Fruit fly (Drosophila melanogaster) whole organism, wandering third instar larva: ENCODE measurements around the gene TotM.

Experiments
- Abd-B ChIP-seq: fragments of >200 bp; optimal IDR thresholded peaks from 2 replicates; lab custom pipeline; 2017; ENCODE audit warnings: missing biosample characterization, missing genetic modification characterization
- CG32264 ChIP-seq: fragments of 200-800 bp; sonication (Bioruptor generic); optimal IDR thresholded peaks from 2 replicates; lab custom pipeline; 2016; ENCODE audit warnings: missing biosample characterization, missing genetic modification characterization
- CG9705 ChIP-seq: fragments of 200-800 bp; sonication (Bioruptor generic); optimal IDR thresholded peaks from 2 replicates; lab custom pipeline; 2018; ENCODE audit warnings: missing biosample characterization, mild to moderate bottlenecking, missing genetic modification characterization
- CrebA ChIP-seq: fragments of 200-800 bp; sonication (Bioruptor generic); optimal IDR thresholded peaks from 2 replicates; lab custom pipeline; 2016; ENCODE audit warnings: missing biosample characterization, mild to moderate bottlenecking, missing genetic modification characterization, borderline replicate concordance
- Dfd ChIP-seq: fragments of >200 bp; optimal IDR thresholded peaks from 2 replicates; lab custom pipeline; 2017; ENCODE audit warnings: missing biosample characterization, missing genetic modification characterization
- Dif ChIP-seq: fragments of 200-275, 200-300 bp; sonication (Bioruptor generic); optimal IDR thresholded peaks from 2 replicates; lab custom pipeline; 2018; ENCODE audit warnings: missing biosample characterization, missing genetic modification characterization; ENCODE audit not compliant: partially characterized antibody
- GATAd ChIP-seq: sonication (Bioruptor generic); optimal IDR thresholded peaks from 2 replicates; lab custom pipeline; 2016; ENCODE audit warnings: missing biosample characterization, missing genetic modification characterization
- Hnf4 ChIP-seq: fragments of 200-800 bp; sonication (Bioruptor generic); optimal IDR thresholded peaks from 2 replicates; lab custom pipeline; 2016; ENCODE audit warnings: missing biosample characterization, mild to moderate bottlenecking, missing genetic modification characterization
- Hr78 ChIP-seq: fragments of >200 bp; optimal IDR thresholded peaks from 2 replicates; lab custom pipeline; 2017; ENCODE audit warnings: missing biosample characterization, missing genetic modification characterization
- Hr83 ChIP-seq: fragments of 200-300 bp; sonication (Bioruptor generic); optimal IDR thresholded peaks from 2 replicates; lab custom pipeline; 2016; ENCODE audit warnings: missing biosample characterization, mild to moderate bottlenecking, missing genetic modification characterization, moderate library complexity; ENCODE audit not compliant: poor library complexity, severe bottlenecking
- Jra ChIP-seq: sonication (Bioruptor generic); optimal IDR thresholded peaks from 2 replicates; lab custom pipeline; 2016; ENCODE audit warnings: missing biosample characterization, missing genetic modification characterization
- Mio ChIP-seq: sonication (Bioruptor generic); optimal IDR thresholded peaks from 2 replicates; lab custom pipeline; 2016; ENCODE audit warnings: missing biosample characterization, missing genetic modification characterization
- Myc ChIP-seq: fragments of >200 bp; optimal IDR thresholded peaks from 2 replicates; lab custom pipeline; 2017
- N ChIP-seq: fragments of >200 bp; optimal IDR thresholded peaks from 2 replicates; lab custom pipeline; 2018; ENCODE audit warnings: missing biosample characterization, missing external identifiers, missing genetic modification characterization
- OdsH ChIP-seq: fragments of 200-800 bp; sonication (Bioruptor generic); optimal IDR thresholded peaks from 2 replicates; lab custom pipeline; 2016; ENCODE audit warnings: missing biosample characterization, mild to moderate bottlenecking, missing genetic modification characterization
- Rel ChIP-seq, 2 experiments: fragments of 200-800 bp; sonication (Bioruptor generic) in 1 of 2; optimal IDR thresholded peaks; 2 replicates in 1 of 2; 3 replicates in 1 of 2; lab custom pipeline; 2016 to 2019; ENCODE audit warnings: mild to moderate bottlenecking in 2 of 2, missing biosample characterization in 2 of 2, missing genetic modification characterization in 2 of 2, moderate library complexity in 1 of 2
- Sp1 ChIP-seq: fragments of 200-800 bp; sonication (Bioruptor generic); optimal IDR thresholded peaks from 3 replicates; lab custom pipeline; 2019; ENCODE audit warnings: missing biosample characterization, mild to moderate bottlenecking, missing genetic modification characterization, moderate library complexity
- Vsx2 ChIP-seq: fragments of 200-300, 225-300 bp; sonication (Bioruptor generic); optimal IDR thresholded peaks from 2 replicates; lab custom pipeline; 2018; ENCODE audit warnings: missing biosample characterization, missing genetic modification characterization; ENCODE audit not compliant: partially characterized antibody
- br ChIP-seq: fragments of 200-800 bp; sonication (Bioruptor generic); optimal IDR thresholded peaks from 2 replicates; lab custom pipeline; 2016; ENCODE audit warnings: missing biosample characterization, missing genetic modification characterization
- brk ChIP-seq: fragments of 200-800 bp; sonication (Bioruptor generic); optimal IDR thresholded peaks from 2 replicates; lab custom pipeline; 2016; ENCODE audit warnings: missing biosample characterization, mild to moderate bottlenecking, missing genetic modification characterization
- dl ChIP-seq, 2 experiments: fragments of 175-275, 200-275 bp in 1 of 2; fragments of 200-275 bp in 1 of 2; sonication (Bioruptor generic); optimal IDR thresholded peaks; lab custom pipeline; 2018; ENCODE audit warnings: mild to moderate bottlenecking in 2 of 2, missing biosample characterization in 2 of 2, missing genetic modification characterization in 2 of 2, moderate library complexity in 2 of 2; ENCODE audit not compliant: partially characterized antibody in 2 of 2, insufficient read depth in 1 of 2
- dmrt93B ChIP-seq: fragments of 200-800 bp; sonication (Bioruptor generic); optimal IDR thresholded peaks from 2 replicates; lab custom pipeline; 2018; ENCODE audit warnings: missing biosample characterization, mild to moderate bottlenecking, missing genetic modification characterization
- dsf ChIP-seq: sonication (Bioruptor generic); optimal IDR thresholded peaks from 2 replicates; lab custom pipeline; 2016; ENCODE audit warnings: missing biosample characterization, missing genetic modification characterization, borderline replicate concordance
- ey ChIP-seq: fragments of 200-800 bp; sonication (Bioruptor generic); optimal IDR thresholded peaks from 2 replicates; lab custom pipeline; 2016; ENCODE audit warnings: missing biosample characterization, missing genetic modification characterization
- foxo ChIP-seq, 2 experiments: fragments of 200-800 bp; sonication (Bioruptor generic); optimal IDR thresholded peaks; 2 replicates in 1 of 2; 3 replicates in 1 of 2; lab custom pipeline; 2016 to 2017; ENCODE audit warnings: missing biosample characterization in 2 of 2, missing genetic modification characterization in 2 of 2
- fru ChIP-seq: fragments of 200-800 bp; sonication (Bioruptor generic); optimal IDR thresholded peaks from 3 replicates; lab custom pipeline; 2016; ENCODE audit warnings: missing biosample characterization, mild to moderate bottlenecking, missing genetic modification characterization
- h ChIP-seq: fragments of 200-800 bp; sonication (Bioruptor generic); optimal IDR thresholded peaks from 3 replicates; lab custom pipeline; 2016; ENCODE audit warnings: missing biosample characterization, mild to moderate bottlenecking, missing genetic modification characterization
- jim ChIP-seq: fragments of 175-275, 200-325 bp; sonication (Bioruptor generic); optimal IDR thresholded peaks from 2 replicates; lab custom pipeline; 2016; ENCODE audit warnings: missing biosample characterization, mild to moderate bottlenecking, missing genetic modification characterization
- pan ChIP-seq: fragments of >200 bp; optimal IDR thresholded peaks from 2 replicates; lab custom pipeline; 2017
- psq ChIP-seq: fragments of 200-800 bp; sonication (Bioruptor generic); optimal IDR thresholded peaks from 3 replicates; lab custom pipeline; 2017; ENCODE audit warnings: missing biosample characterization, mild to moderate bottlenecking, missing genetic modification characterization, moderate library complexity
- rgr ChIP-seq: fragments of 200-800 bp; sonication (Bioruptor generic); optimal IDR thresholded peaks from 3 replicates; lab custom pipeline; 2016; ENCODE audit warnings: missing biosample characterization, mild to moderate bottlenecking, missing genetic modification characterization
- sage ChIP-seq: fragments of 200-800 bp; sonication (Bioruptor generic); optimal IDR thresholded peaks from 2 replicates; lab custom pipeline; 2016; ENCODE audit warnings: missing biosample characterization, mild to moderate bottlenecking, missing genetic modification characterization
- sv ChIP-seq: fragments of 200-800 bp; sonication (Bioruptor generic); optimal IDR thresholded peaks from 3 replicates; lab custom pipeline; 2016; ENCODE audit warnings: missing biosample characterization, missing genetic modification characterization
- tai ChIP-seq: sonication (Bioruptor generic); optimal IDR thresholded peaks from 2 replicates; lab custom pipeline; 2016; ENCODE audit warnings: missing biosample characterization, missing genetic modification characterization
- usp ChIP-seq: fragments of >200 bp; optimal IDR thresholded peaks from 2 replicates; lab custom pipeline; 2017; ENCODE audit warnings: missing biosample characterization, missing genetic modification characterization
- woc ChIP-seq: sonication (Bioruptor generic); optimal IDR thresholded peaks from 2 replicates; lab custom pipeline; 2016; ENCODE audit warnings: missing biosample characterization, mild to moderate bottlenecking, missing genetic modification characterization

TotM gene

dm6 chr2L:5304367-5304766 is 25.3 kb upstream of the TotM start:
- TF ChIP-seq Abd-B (no peak), Sp1 (GFP tag; lab: Kevin White, UChicago) (no peak), Jra (GFP tag; lab: Kevin White, UChicago) (no peak), tai (GFP tag; lab: Kevin White, UChicago) (no peak), OdsH (GFP tag; lab: Kevin White, UChicago) (no peak), fru (GFP tag; lab: Kevin White, UChicago) (no peak)

dm6 chr2L:5305240-5305875 is 24.3 kb upstream of the TotM start:
- TF ChIP-seq tai (GFP tag; lab: Kevin White, UChicago) = peak; percentile 64
- peak; percentile 80 for TF ChIP-seq CrebA (GFP tag; lab: Kevin White, UChicago)
- TF ChIP-seq dmrt93B (GFP tag; lab: Kevin White, UChicago) = no peak
- peak in 1 of 2 experiments; percentile 11 for TF ChIP-seq dl (GFP tag; optimal IDR thresholded peaks at IDR 0.05; lab: Kevin White, UChicago; ENCODE audit: insufficient read depth in 1 of 2, partially characterized antibody in 2 of 2)
- TF ChIP-seq br = peak; percentile 65
- no peak for TF ChIP-seq pan
- TF ChIP-seq brk (GFP tag; lab: Kevin White, UChicago) = peak; percentile 20
- TF ChIP-seq Mio = peak; percentile 5
- TF ChIP-seq jim (GFP tag; lab: Kevin White, UChicago) = peak; percentile 71
- TF ChIP-seq sv (GFP tag; lab: Kevin White, UChicago) = no peak
- TF ChIP-seq Hr83 (GFP tag; lab: Kevin White, UChicago) = peak; percentile 22
- TF ChIP-seq dsf (GFP tag; lab: Kevin White, UChicago) = no peak
- TF ChIP-seq GATAd (GFP tag; lab: Kevin White, UChicago) = no peak
- peak; percentile 13 for TF ChIP-seq ey (GFP tag; lab: Kevin White, UChicago)
- TF ChIP-seq Hr78 = no peak
- TF ChIP-seq psq (GFP tag; lab: Kevin White, UChicago) = peak; percentile 80
- TF ChIP-seq Dif (GFP tag; lab: Kevin White, UChicago) = no peak
- peak; percentile 11 for TF ChIP-seq sage (GFP tag; lab: Kevin White, UChicago)
- TF ChIP-seq CG9705 = no peak
- peak; percentile 73 for TF ChIP-seq Rel (GFP tag; optimal IDR thresholded peaks at IDR 0.05; lab: Kevin White, UChicago)
- TF ChIP-seq Rel (tag; optimal IDR thresholded peaks at IDR 0.05; lab: Kevin White, UChicago) = peak; percentile 78
- no peak for TF ChIP-seq usp (GFP tag; lab: Kevin White, UChicago)
- no peak for TF ChIP-seq Myc (lab: Kevin White, UChicago)
- peak; percentile 3 for TF ChIP-seq Vsx2 (GFP tag; lab: Kevin White, UChicago)
- TF ChIP-seq Sp1 (GFP tag; lab: Kevin White, UChicago) = peak; percentile 33
- peak; percentile 80 for TF ChIP-seq h (GFP tag; lab: Kevin White, UChicago)
- peak; percentile 35 for TF ChIP-seq OdsH (GFP tag; lab: Kevin White, UChicago)
- peak; percentile 6 for TF ChIP-seq N (GFP tag; lab: Kevin White, UChicago)
- no peak for TF ChIP-seq CG32264 (GFP tag; lab: Kevin White, UChicago)
- peak in 1 of 2 experiments; percentile 20 for TF ChIP-seq foxo (GFP tag; optimal IDR thresholded peaks at IDR 0.05; lab: Kevin White, UChicago)
- peak; percentile 45 for TF ChIP-seq fru (GFP tag; lab: Kevin White, UChicago)
- TF ChIP-seq Dfd (GFP tag; lab: Kevin White, UChicago) = no peak
- no peak for TF ChIP-seq woc (GFP tag; lab: Kevin White, UChicago)
- TF ChIP-seq Jra (GFP tag; lab: Kevin White, UChicago) = peak; percentile 25
- peak; percentile 35 for TF ChIP-seq rgr (GFP tag; lab: Kevin White, UChicago)
- TF ChIP-seq Hnf4 (GFP tag; lab: Kevin White, UChicago) = peak; percentile 4
